Worm (Caenorhabditis elegans) whole organism, mixed stage, embryonic: ENCODE measurements around the gene srg-10.

Experiments
- elt-3 ChIP-seq: fragments of 150-350 bp; optimal IDR thresholded peaks from 2 replicates; lab custom pipeline; 2014; ENCODE audit warnings: missing biosample characterization, missing genetic modification characterization
- lin-13 ChIP-seq: fragments of 150-350 bp; optimal IDR thresholded peaks from 2 replicates; lab custom pipeline; 2014; ENCODE audit warnings: missing biosample characterization, missing genetic modification characterization
- mab-5 ChIP-seq: fragments of 150-350 bp; optimal IDR thresholded peaks from 2 replicates; lab custom pipeline; 2014; ENCODE audit warnings: missing biosample characterization, missing genetic modification characterization
- nhr-12 ChIP-seq: fragments of 150-350 bp; optimal IDR thresholded peaks from 2 replicates; lab custom pipeline; 2014; ENCODE audit warnings: missing biosample characterization, missing genetic modification characterization
- pha-4 ChIP-seq: fragments of 150-350 bp; optimal IDR thresholded peaks from 2 replicates; lab custom pipeline; 2018; ENCODE audit warnings: missing biosample characterization, missing genetic modification reagents, missing genetic modification characterization
- snpc-4 ChIP-seq: fragments of 150-350 bp; optimal IDR thresholded peaks from 2 replicates; lab custom pipeline; 2014; ENCODE audit warnings: missing biosample characterization, missing genetic modification characterization
- unc-39 ChIP-seq: fragments of 150-350 bp; optimal IDR thresholded peaks from 2 replicates; lab custom pipeline; 2014; ENCODE audit warnings: missing biosample characterization, missing genetic modification characterization
- unc-62 ChIP-seq: fragments of 150-350 bp; optimal IDR thresholded peaks from 2 replicates; lab custom pipeline; 2014; ENCODE audit warnings: missing biosample characterization, missing genetic modification reagents, missing genetic modification characterization
- ztf-11 ChIP-seq: fragments of 150-350 bp; optimal IDR thresholded peaks from 2 replicates; lab custom pipeline; 2014; ENCODE audit warnings: missing biosample characterization, missing genetic modification characterization

DNA sequence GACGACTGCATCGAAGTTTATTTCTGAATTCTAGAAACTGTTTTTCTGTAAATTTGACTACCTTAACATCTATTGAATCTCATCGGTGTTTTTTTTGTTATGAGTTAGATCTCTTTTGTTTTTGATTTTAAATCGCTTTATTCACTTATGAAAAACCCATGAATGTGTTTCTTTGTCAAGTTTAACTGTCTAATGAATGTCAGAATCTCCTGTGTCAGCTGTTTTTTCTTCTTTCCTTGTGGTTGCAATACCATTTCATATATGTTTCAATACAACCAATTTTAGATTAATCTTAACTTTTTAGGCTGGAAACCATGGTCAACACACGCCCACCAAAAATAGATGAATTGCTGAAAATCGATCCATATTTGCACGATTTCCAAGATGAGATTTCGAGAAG lies 17.5 kb downstream of the srg-10 start, which contains the start of gene T04A8.7:
- TF ChIP-seq lin-13 (tag; lab: Kevin White, UChicago) (no peak), snpc-4 (tag; lab: Kevin White, UChicago) (no peak), mab-5 (tag; lab: Kevin White, UChicago) (no peak), elt-3 (tag; lab: Kevin White, UChicago) (no peak), nhr-12 (tag; lab: Kevin White, UChicago) (no peak), unc-39 (tag; lab: Kevin White, UChicago) (no peak), pha-4 (tag; lab: Kevin White, UChicago) (no peak), unc-62 (GFP tag; lab: Kevin White, UChicago) (no peak), ztf-11 (tag; lab: Kevin White, UChicago) (no peak)
